Worm (Caenorhabditis elegans) whole organism, early embryonic: ENCODE measurements around the gene B0218.5.

Source experiments
- B0310.2 ChIP-seq: sonication (generic microtip); optimal IDR thresholded peaks from 2 replicates; lab custom pipeline; 2016; ENCODE audit warnings: mild to moderate bottlenecking, missing genetic modification characterization, missing compliant biosample characterization
- F13C5.2 ChIP-seq: sonication (generic microtip); optimal IDR thresholded peaks from 2 replicates; lab custom pipeline; 2017; ENCODE audit warnings: mild to moderate bottlenecking, missing genetic modification characterization, inconsistent platforms, missing compliant biosample characterization
- aly-1 ChIP-seq: sonication (generic microtip); optimal IDR thresholded peaks from 2 replicates; lab custom pipeline; 2016; ENCODE audit warnings: missing genetic modification characterization, missing compliant biosample characterization
- ama-1 ChIP-seq: fragments of 150-350 bp; optimal IDR thresholded peaks from 2 replicates; lab custom pipeline; 2014
- ceh-13 ChIP-seq: fragments of 200-800 bp; sonication (Bioruptor generic); optimal IDR thresholded peaks from 2 replicates; lab custom pipeline; 2018; ENCODE audit warnings: mild to moderate bottlenecking, missing genetic modification characterization, missing compliant biosample characterization
- ceh-36 ChIP-seq: sonication (generic microtip); optimal IDR thresholded peaks from 2 replicates; lab custom pipeline; 2016; ENCODE audit warnings: missing genetic modification characterization, inconsistent platforms, missing compliant biosample characterization
- ets-7 ChIP-seq: sonication (generic microtip); optimal IDR thresholded peaks from 2 replicates; lab custom pipeline; 2016; ENCODE audit warnings: missing genotype, missing genetic modification characterization, missing compliant biosample characterization
- flt-1 ChIP-seq: fragments of 200-800 bp; sonication (Bioruptor generic); IDR thresholded peaks from 2 replicates; pipeline ENCODE4 v1.3.6; 2022; ENCODE audit warnings: missing genetic modification characterization, missing compliant biosample characterization
- hmbx-1 ChIP-seq: sonication (generic microtip); optimal IDR thresholded peaks from 2 replicates; lab custom pipeline; 2016; ENCODE audit warnings: mild to moderate bottlenecking, missing genetic modification characterization, missing compliant biosample characterization
- hnd-1 ChIP-seq: sonication (generic microtip); optimal IDR thresholded peaks from 2 replicates; lab custom pipeline; 2016; ENCODE audit warnings: missing genetic modification characterization, missing compliant biosample characterization
- pes-1 ChIP-seq: fragments of 200-800 bp; sonication (Bioruptor generic); IDR thresholded peaks from 2 replicates; pipeline ENCODE4 v1.3.6; 2022; ENCODE audit warnings: missing genetic modification reagents, missing genetic modification characterization, missing compliant biosample characterization
- scrt-1 ChIP-seq: fragments of 200-800 bp; sonication (Bioruptor generic); IDR thresholded peaks from 2 replicates; pipeline ENCODE4 v1.3.6; 2022; ENCODE audit warnings: missing genetic modification characterization, missing compliant biosample characterization
- sea-1 ChIP-seq: fragments of 200-800 bp; sonication (Bioruptor generic); conservative IDR thresholded peaks from 2 replicates; pipeline ENCODE4 v1.3.6; 2022; ENCODE audit warnings: missing genetic modification characterization, missing compliant biosample characterization
- tra-4 ChIP-seq: sonication (generic microtip); optimal IDR thresholded peaks from 2 replicates; lab custom pipeline; 2017; ENCODE audit warnings: missing genetic modification characterization, missing compliant biosample characterization

DNA sequence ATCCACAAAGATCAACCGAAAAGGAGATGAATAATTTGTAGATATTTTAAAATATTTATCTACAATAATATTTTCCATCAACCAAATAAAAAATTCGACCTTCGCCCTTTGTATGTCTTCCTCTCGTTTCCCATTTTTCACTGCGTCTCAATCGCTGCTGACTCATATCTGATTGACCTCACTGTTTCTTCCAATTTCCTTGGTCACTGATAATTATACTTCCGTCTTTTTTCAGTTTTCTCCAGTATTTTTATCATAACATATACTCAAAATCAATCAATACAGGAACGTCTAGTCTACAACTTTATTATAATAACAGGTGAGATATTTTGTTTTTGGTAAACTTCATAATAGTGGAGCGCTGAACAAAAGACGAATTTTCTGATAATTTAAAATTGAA lies 18.1 kb downstream of the B0218.5 start, which contains the start of gene pmk-3:
- TF ChIP-seq ets-7 (tag; lab: Kevin White, UChicago) (no peak), F13C5.2 (tag; lab: Kevin White, UChicago) (no peak), pes-1 (GFP tag; lab: Robert Waterston, UW) (no peak), hmbx-1 (tag; lab: Kevin White, UChicago) (no peak), B0310.2 (tag; lab: Kevin White, UChicago) (no peak), scrt-1 (no peak), ceh-36 (tag; lab: Kevin White, UChicago) (no peak), ama-1 (lab: Kevin White, UChicago) (no peak), aly-1 (tag; lab: Kevin White, UChicago) (no peak), flt-1 (GFP tag; lab: Robert Waterston, UW) (no peak), hnd-1 (no peak), tra-4 (tag; lab: Kevin White, UChicago) (no peak), ceh-13 (no peak), sea-1 (GFP tag; lab: Robert Waterston, UW) (no peak)
